Fruit fly (Drosophila melanogaster): ENCODE data around the gene pHCl-1.

dm6 chr3L:15826347-15826984, 72.4 kb downstream of the pHCl-1 start, which contains the start of the genes DCP2 and dbo:
- TF ChIP-seq Dll (optimal IDR thresholded peaks at IDR 0.05) (no peak), pan (optimal IDR thresholded peaks at IDR 0.05) (no peak), psq (optimal IDR thresholded peaks at IDR 0.05) (no peak), EcR (GFP tag; optimal IDR thresholded peaks at IDR 0.05) (no peak), usp (GFP tag; optimal IDR thresholded peaks at IDR 0.05) (no peak), CG8478 (optimal IDR thresholded peaks at IDR 0.05) (no peak)

All from whole organism.